Fruit fly (Drosophila melanogaster) whole organism, prepupa: ENCODE measurements around the gene CG14712.

Experiments used
- CG10669 ChIP-seq: fragments of 200-800 bp; sonication (Bioruptor generic); optimal IDR thresholded peaks from 3 replicates; lab custom pipeline; 2018; ENCODE audit warnings: missing biosample characterization, mild to moderate bottlenecking, missing genetic modification characterization, moderate library complexity
- CG11762 ChIP-seq: fragments of 200-800 bp; sonication (Bioruptor generic); optimal IDR thresholded peaks from 3 replicates; lab custom pipeline; 2016; ENCODE audit warnings: missing biosample characterization, missing genetic modification characterization; ENCODE audit not compliant: insufficient read depth
- CG15336 ChIP-seq: fragments of 200-800 bp; sonication (Bioruptor generic); IDR thresholded peaks from 2 replicates; pipeline ENCODE4 v1.3.6; 2022; ENCODE audit warnings: missing biosample characterization, missing genetic modification characterization
- CG3032 ChIP-seq: fragments of 200-800 bp; optimal IDR thresholded peaks from 2 replicates; lab custom pipeline; 2019; ENCODE audit warnings: missing biosample characterization, mild to moderate bottlenecking, missing genetic modification characterization, moderate library complexity
- CG31627 ChIP-seq: fragments of 200-800 bp; sonication (Bioruptor generic); optimal IDR thresholded peaks from 3 replicates; lab custom pipeline; 2016; ENCODE audit warnings: missing biosample characterization, missing genetic modification characterization
- CG32006 ChIP-seq: fragments of 200-800 bp; sonication (Bioruptor generic); optimal IDR thresholded peaks from 3 replicates; lab custom pipeline; 2017; ENCODE audit warnings: missing biosample characterization, mild to moderate bottlenecking, missing genetic modification characterization
- CG34406 ChIP-seq: fragments of 200-800 bp; sonication (Bioruptor generic); optimal IDR thresholded peaks from 3 replicates; lab custom pipeline; 2016; ENCODE audit warnings: missing biosample characterization, missing genetic modification characterization
- CG6163 ChIP-seq: fragments of 200-800 bp; sonication (Bioruptor generic); IDR thresholded peaks from 3 replicates; pipeline ENCODE4 v1.3.6; 2022; ENCODE audit warnings: missing biosample characterization, missing genetic modification characterization
- CG6808 ChIP-seq: fragments of 200-800 bp; sonication (Bioruptor generic); optimal IDR thresholded peaks from 3 replicates; lab custom pipeline; 2017; ENCODE audit warnings: missing biosample characterization, missing genetic modification characterization, mild to moderate bottlenecking, moderate library complexity, missing genetic modification reagents
- CG6854 ChIP-seq: fragments of 200-800 bp; sonication (Bioruptor generic); optimal IDR thresholded peaks from 2 replicates; lab custom pipeline; 2017; ENCODE audit warnings: missing biosample characterization, mild to moderate bottlenecking, missing genetic modification characterization
- CG8119 ChIP-seq: fragments of 200-800 bp; sonication (Bioruptor generic); IDR thresholded peaks from 3 replicates; pipeline ENCODE4 v1.3.6; 2022; ENCODE audit warnings: missing biosample characterization, missing genetic modification characterization
- Eip78C ChIP-seq: fragments of 200-800 bp; sonication (Bioruptor generic); peaks from one replicate; lab custom pipeline; 2016; ENCODE audit warnings: missing biosample characterization, missing genetic modification characterization
- Eip93F ChIP-seq: fragments of 200-800 bp; sonication (Bioruptor generic); optimal IDR thresholded peaks from 2 replicates; lab custom pipeline; 2016; ENCODE audit warnings: missing biosample characterization, mild to moderate bottlenecking, missing genetic modification characterization
- Ets21C ChIP-seq: fragments of 200-800 bp; sonication (Bioruptor generic); optimal IDR thresholded peaks from 3 replicates; lab custom pipeline; 2016; ENCODE audit warnings: missing biosample characterization, missing genetic modification characterization
- Ets96B ChIP-seq: fragments of 200-800 bp; optimal IDR thresholded peaks from 2 replicates; lab custom pipeline; 2019; ENCODE audit warnings: missing biosample characterization, mild to moderate bottlenecking, missing genetic modification characterization, moderate library complexity
- Gug ChIP-seq: fragments of 200-800 bp; sonication (Bioruptor generic); IDR thresholded peaks from 2 replicates; pipeline ENCODE4 v1.3.6; 2022; ENCODE audit warnings: missing biosample characterization, missing genetic modification characterization
- Hr38 ChIP-seq: sonication (Bioruptor generic); optimal IDR thresholded peaks from 2 replicates; lab custom pipeline; 2016; ENCODE audit warnings: missing biosample characterization, missing genetic modification characterization
- Hr39 ChIP-seq: fragments of 200-800 bp; sonication (Bioruptor generic); optimal IDR thresholded peaks from 2 replicates; lab custom pipeline; 2016; ENCODE audit warnings: missing biosample characterization, missing genetic modification characterization
- Met ChIP-seq: fragments of 200-800 bp; sonication (Bioruptor generic); optimal IDR thresholded peaks from 3 replicates; lab custom pipeline; 2016; ENCODE audit warnings: missing biosample characterization, missing genetic modification characterization
- OdsH ChIP-seq: fragments of 200-800 bp; sonication (Bioruptor generic); optimal IDR thresholded peaks from 3 replicates; lab custom pipeline; 2016; ENCODE audit warnings: missing biosample characterization, missing genetic modification characterization
- Smox ChIP-seq: fragments of 200-800 bp; sonication (Bioruptor generic); optimal IDR thresholded peaks from 3 replicates; lab custom pipeline; 2016; ENCODE audit warnings: missing biosample characterization, missing genetic modification characterization
- Sox14 ChIP-seq: fragments of 200-800 bp; sonication (Bioruptor generic); optimal IDR thresholded peaks from 3 replicates; lab custom pipeline; 2016; ENCODE audit warnings: missing biosample characterization, missing genetic modification characterization
- Sox15 ChIP-seq: fragments of 200-800 bp; sonication (Bioruptor generic); optimal IDR thresholded peaks from 3 replicates; lab custom pipeline; 2016; ENCODE audit warnings: missing biosample characterization, missing genetic modification characterization
- achi ChIP-seq: fragments of 200-800 bp; sonication (Bioruptor generic); optimal IDR thresholded peaks from 3 replicates; lab custom pipeline; 2016; ENCODE audit warnings: missing biosample characterization, missing genetic modification characterization
- cyc ChIP-seq: fragments of 200-800 bp; sonication (Bioruptor generic); optimal IDR thresholded peaks from 3 replicates; lab custom pipeline; 2016; ENCODE audit warnings: missing biosample characterization, missing genetic modification characterization
- dac ChIP-seq: fragments of 200-800 bp; sonication (Bioruptor generic); optimal IDR thresholded peaks from 2 replicates; lab custom pipeline; 2017; ENCODE audit warnings: missing biosample characterization, mild to moderate bottlenecking, missing genetic modification characterization
- dsx ChIP-seq: fragments of 200-800 bp; optimal IDR thresholded peaks from 3 replicates; lab custom pipeline; 2019; ENCODE audit warnings: missing biosample characterization, mild to moderate bottlenecking, missing genetic modification characterization, moderate library complexity; ENCODE audit not compliant: poor library complexity, severe bottlenecking
- eg ChIP-seq: fragments of 200-800 bp; sonication (Bioruptor generic); IDR thresholded peaks from 3 replicates; pipeline ENCODE4 v1.3.6; 2022; ENCODE audit warnings: missing biosample characterization, missing genetic modification characterization
- fd59A ChIP-seq: fragments of 200-800 bp; sonication (Bioruptor generic); optimal IDR thresholded peaks from 2 replicates; lab custom pipeline; 2017; ENCODE audit warnings: missing biosample characterization, mild to moderate bottlenecking, missing genetic modification characterization, missing genetic modification reagents
- fd85E ChIP-seq: fragments of 200-800 bp; sonication (Bioruptor generic); optimal IDR thresholded peaks from 3 replicates; lab custom pipeline; 2016; ENCODE audit warnings: missing biosample characterization, missing genetic modification characterization
- fkh ChIP-seq: fragments of 200-800 bp; sonication (Bioruptor generic); optimal IDR thresholded peaks from 3 replicates; lab custom pipeline; 2017; ENCODE audit warnings: missing biosample characterization, mild to moderate bottlenecking, missing genetic modification characterization, moderate library complexity
- net ChIP-seq: fragments of 200-800 bp; sonication (Bioruptor generic); optimal IDR thresholded peaks from 3 replicates; lab custom pipeline; 2016; ENCODE audit warnings: missing biosample characterization, missing genetic modification characterization
- pdm3 ChIP-seq: fragments of 200-800 bp; sonication (Bioruptor generic); optimal IDR thresholded peaks from 3 replicates; lab custom pipeline; 2016; ENCODE audit warnings: missing biosample characterization, missing genetic modification characterization
- spab ChIP-seq: fragments of 200-800 bp; sonication (Bioruptor generic); optimal IDR thresholded peaks from 2 replicates; lab custom pipeline; 2017; ENCODE audit warnings: missing biosample characterization, mild to moderate bottlenecking, missing genetic modification characterization, missing genetic modification reagents
- svp ChIP-seq: fragments of 200-800 bp; sonication (Bioruptor generic); peaks from one replicate; lab custom pipeline; 2016; ENCODE audit warnings: missing biosample characterization, missing genetic modification characterization
- topi ChIP-seq: fragments of 200-800 bp; sonication (Bioruptor generic); optimal IDR thresholded peaks from 3 replicates; lab custom pipeline; 2016; ENCODE audit warnings: missing biosample characterization, missing genetic modification characterization
- vri ChIP-seq: fragments of 200-800 bp; sonication (Bioruptor generic); optimal IDR thresholded peaks from 3 replicates; lab custom pipeline; 2016; ENCODE audit warnings: missing biosample characterization, mild to moderate bottlenecking, missing genetic modification characterization

The CG14712 gene

dm6 chr3R:11646826-11647225, 18.3 kb downstream of the CG14712 start (continued):
- TF ChIP-seq dsx (GFP tag; lab: Kevin White, UChicago): peak; percentile 52
- TF ChIP-seq cyc (GFP tag; lab: Kevin White, UChicago): no peak
- TF ChIP-seq pdm3: no peak
- TF ChIP-seq CG3032 (tag; lab: Kevin White, UChicago): peak; percentile 47
- peak; percentile 78 for TF ChIP-seq CG6854 (GFP tag; lab: Kevin White, UChicago)
- peak; percentile 58 for TF ChIP-seq vri (GFP tag; lab: Kevin White, UChicago)
- TF ChIP-seq topi: peak; percentile 29
- TF ChIP-seq CG34406 (GFP tag; lab: Kevin White, UChicago): no peak
- peak; percentile 71 for TF ChIP-seq CG10669 (GFP tag; lab: Kevin White, UChicago)
- no peak for TF ChIP-seq Hr38
- no peak for TF ChIP-seq dac (GFP tag; lab: Kevin White, UChicago)
- peak; percentile 42 for TF ChIP-seq Ets96B (tag; lab: Kevin White, UChicago)
- peak; percentile 22 for TF ChIP-seq fd85E (GFP tag; lab: Kevin White, UChicago)
- peak; percentile 18 for TF ChIP-seq achi (GFP tag; lab: Kevin White, UChicago)
- TF ChIP-seq CG6808 (GFP tag; lab: Kevin White, UChicago): peak; percentile 92
- peak; percentile 74; the same call in 1 of the 2 replicates for TF ChIP-seq CG15336 (GFP tag; lab: Robert Waterston, UW)
- no peak for TF ChIP-seq fkh (GFP tag; lab: Kevin White, UChicago)
- no peak for TF ChIP-seq Met (GFP tag; lab: Kevin White, UChicago)
- TF ChIP-seq CG8119 (GFP tag; lab: Robert Waterston, UW): peak; percentile 76
- TF ChIP-seq spab (GFP tag; lab: Kevin White, UChicago): peak; percentile 78
- TF ChIP-seq Hr39 (GFP tag; lab: Kevin White, UChicago): no peak
- TF ChIP-seq CG11762 (GFP tag; lab: Kevin White, UChicago): peak; percentile 27
- no peak for TF ChIP-seq Ets21C
- TF ChIP-seq, all 60 proteins: peak for 33

- TF ChIP-seq Sox14: no peak
- TF ChIP-seq fd85E (GFP tag; lab: Kevin White, UChicago): no peak
- no peak for TF ChIP-seq achi (GFP tag; lab: Kevin White, UChicago)
- TF ChIP-seq CG32006 (GFP tag; lab: Kevin White, UChicago): no peak
- no peak for TF ChIP-seq Smox
- TF ChIP-seq Eip78C (GFP tag; lab: Kevin White, UChicago): peak; percentile 4
- no peak for TF ChIP-seq Hr38
- no peak for TF ChIP-seq Gug (GFP tag; lab: Robert Waterston, UW)
- no peak for TF ChIP-seq net
- TF ChIP-seq Sox15 (GFP tag; lab: Kevin White, UChicago): no peak
- no peak for TF ChIP-seq topi
- TF ChIP-seq Hr39 (GFP tag; lab: Kevin White, UChicago): no peak
- no peak for TF ChIP-seq Ets21C
- no peak for TF ChIP-seq CG11762 (GFP tag; lab: Kevin White, UChicago)
- no peak for TF ChIP-seq CG31627 (GFP tag; lab: Kevin White, UChicago)
- no peak for TF ChIP-seq dac (GFP tag; lab: Kevin White, UChicago)
- TF ChIP-seq svp (GFP tag; lab: Kevin White, UChicago): peak; percentile 12
- TF ChIP-seq fkh (GFP tag; lab: Kevin White, UChicago): no peak
- no peak for TF ChIP-seq fd59A (GFP tag; lab: Kevin White, UChicago)
- 0 out of 3 replicates have a peak, but pooled peaks have one; percentile 32 for TF ChIP-seq eg (GFP tag; lab: Robert Waterston, UW)
- peak; percentile 51 for TF ChIP-seq Eip93F
- TF ChIP-seq CG6163: 0 out of 3 replicates have a peak, but pooled peaks have one; percentile 29
- TF ChIP-seq OdsH: no peak
These were observed 20.1 kb downstream of the CG14712 start for dm6 chr3R:11648356-11649355.
